Worm (Caenorhabditis elegans) whole organism, late embryonic: ENCODE data around the gene nft-1.

Source experiments
- C08G9.2 ChIP-seq: sonication (generic microtip); optimal IDR thresholded peaks from 2 replicates; lab custom pipeline; 2016; ENCODE audit warnings: mild to moderate bottlenecking, missing genetic modification characterization, moderate library complexity, missing compliant biosample characterization
- C38D4.7 ChIP-seq: fragments of 200-800 bp; sonication (Bioruptor generic); optimal IDR thresholded peaks from 2 replicates; lab custom pipeline; 2018; ENCODE audit warnings: mild to moderate bottlenecking, missing genetic modification characterization, moderate library complexity, missing compliant biosample characterization
- Y22D7AL.16 ChIP-seq: sonication (generic microtip); optimal IDR thresholded peaks from 2 replicates; lab custom pipeline; 2016; ENCODE audit warnings: missing genetic modification characterization, missing compliant biosample characterization
- ahr-1 ChIP-seq: sonication (generic microtip); optimal IDR thresholded peaks from 2 replicates; lab custom pipeline; 2016; ENCODE audit warnings: missing genetic modification characterization, missing compliant biosample characterization
- ama-1 ChIP-seq: fragments of 150-350 bp; optimal IDR thresholded peaks from 2 replicates; lab custom pipeline; 2014
- ceh-19 ChIP-seq: fragments of 200-800 bp; sonication (Bioruptor generic); optimal IDR thresholded peaks from 2 replicates; lab custom pipeline; 2018; ENCODE audit warnings: mild to moderate bottlenecking, missing genetic modification characterization, missing compliant biosample characterization
- ceh-22 ChIP-seq: sonication (generic microtip); optimal IDR thresholded peaks from 2 replicates; lab custom pipeline; 2017; ENCODE audit warnings: missing biosample characterization, missing genetic modification characterization
- ceh-48 ChIP-seq: sonication (generic microtip); optimal IDR thresholded peaks from 2 replicates; lab custom pipeline; 2016; ENCODE audit warnings: missing genetic modification characterization, inconsistent platforms, missing compliant biosample characterization
- ceh-6 ChIP-seq: fragments of 200-800 bp; sonication (Bioruptor generic); optimal IDR thresholded peaks from 2 replicates; lab custom pipeline; 2018; ENCODE audit warnings: mild to moderate bottlenecking, missing genetic modification characterization, missing compliant biosample characterization
- che-1 ChIP-seq: sonication (generic microtip); optimal IDR thresholded peaks from 2 replicates; lab custom pipeline; 2016; ENCODE audit warnings: mild to moderate bottlenecking, missing genetic modification characterization, missing compliant biosample characterization
- elt-2 ChIP-seq: sonication (generic microtip); optimal IDR thresholded peaks from 2 replicates; lab custom pipeline; 2016; ENCODE audit warnings: missing genetic modification reagents, missing genetic modification characterization, missing compliant biosample characterization
- eyg-1 ChIP-seq: sonication (generic microtip); optimal IDR thresholded peaks from 2 replicates; lab custom pipeline; 2016; ENCODE audit warnings: missing genotype, missing genetic modification characterization, missing compliant biosample characterization
- fax-1 ChIP-seq: sonication (generic microtip); optimal IDR thresholded peaks from 2 replicates; lab custom pipeline; 2016; ENCODE audit warnings: missing genotype, missing genetic modification characterization, missing compliant biosample characterization
- fkh-10 ChIP-seq: fragments of 150-350 bp; optimal IDR thresholded peaks from 2 replicates; lab custom pipeline; 2014; ENCODE audit warnings: missing biosample characterization, missing genetic modification reagents, missing genetic modification characterization
- gmeb-2 ChIP-seq: sonication (generic microtip); optimal IDR thresholded peaks from 2 replicates; lab custom pipeline; 2016; ENCODE audit warnings: missing genetic modification characterization, inconsistent platforms, missing compliant biosample characterization
- hlh-13 ChIP-seq: fragments of 200-800 bp; sonication (Bioruptor generic); optimal IDR thresholded peaks from 2 replicates; lab custom pipeline; 2018; ENCODE audit warnings: mild to moderate bottlenecking, missing genetic modification characterization, missing compliant biosample characterization
- hlh-15 ChIP-seq: sonication (generic microtip); optimal IDR thresholded peaks from 2 replicates; lab custom pipeline; 2016; ENCODE audit warnings: missing genetic modification characterization, missing compliant biosample characterization
- hlh-6 ChIP-seq: sonication (generic microtip); optimal IDR thresholded peaks from 2 replicates; lab custom pipeline; 2016; ENCODE audit warnings: missing genotype, missing genetic modification characterization, missing compliant biosample characterization
- lin-11 ChIP-seq: fragments of 200-800 bp; sonication (Bioruptor generic); optimal IDR thresholded peaks from 2 replicates; lab custom pipeline; 2018; ENCODE audit warnings: mild to moderate bottlenecking, missing genetic modification characterization, missing compliant biosample characterization
- nfya-1 ChIP-seq: sonication (generic microtip); optimal IDR thresholded peaks from 2 replicates; lab custom pipeline; 2017; ENCODE audit warnings: missing genetic modification characterization, mild to moderate bottlenecking, missing compliant biosample characterization, antibody characterized with exemption, moderate library complexity
- nhr-11 ChIP-seq: fragments of 150-350 bp; optimal IDR thresholded peaks from 2 replicates; lab custom pipeline; 2014; ENCODE audit warnings: missing biosample characterization, missing genetic modification characterization
- pag-3 ChIP-seq: sonication (generic microtip); optimal IDR thresholded peaks from 2 replicates; lab custom pipeline; 2016; ENCODE audit warnings: missing compliant biosample characterization, missing genetic modification characterization, borderline replicate concordance
- pat-9 ChIP-seq: fragments of 200-800 bp; sonication (Bioruptor generic); optimal IDR thresholded peaks from 2 replicates; lab custom pipeline; 2018; ENCODE audit warnings: mild to moderate bottlenecking, missing genetic modification characterization, moderate library complexity, missing compliant biosample characterization
- pha-2 ChIP-seq: sonication (generic microtip); optimal IDR thresholded peaks from 2 replicates; lab custom pipeline; 2017; ENCODE audit warnings: mild to moderate bottlenecking, missing genetic modification characterization, missing compliant biosample characterization
- pha-4 ChIP-seq: fragments of 150-350 bp; optimal IDR thresholded peaks from 2 replicates; lab custom pipeline; 2018; ENCODE audit warnings: missing biosample characterization, missing genetic modification reagents, missing genetic modification characterization
- sox-2 ChIP-seq: fragments of 200-800 bp; sonication (Bioruptor generic); IDR thresholded peaks from 2 replicates; pipeline ENCODE4 v1.3.6; 2022; ENCODE audit warnings: missing genetic modification reagents, missing genetic modification characterization, missing compliant biosample characterization
- sox-4 ChIP-seq: sonication (generic microtip); optimal IDR thresholded peaks from 2 replicates; lab custom pipeline; 2017; ENCODE audit warnings: mild to moderate bottlenecking, missing genetic modification characterization, inconsistent platforms, missing compliant biosample characterization
- tbx-2 ChIP-seq: sonication (generic microtip); optimal IDR thresholded peaks from 2 replicates; lab custom pipeline; 2016; ENCODE audit warnings: missing genetic modification characterization, missing compliant biosample characterization
- unc-3 ChIP-seq, 2 experiments: fragments of 200-800 bp in 1 of 2; sonication (Bioruptor generic) in 1 of 2; sonication (generic microtip) in 1 of 2; conservative IDR thresholded peaks in 1 of 2; optimal IDR thresholded peaks in 1 of 2; 2 replicates each; pipeline versions ENCODE4 v1.3.6 to Lab custom; 2016 to 2022; ENCODE audit warnings: missing compliant biosample characterization in 2 of 2, missing genetic modification characterization in 2 of 2, missing genetic modification reagents in 1 of 2
- unc-55 ChIP-seq: sonication (generic microtip); optimal IDR thresholded peaks from 2 replicates; lab custom pipeline; 2017; ENCODE audit warnings: missing biosample characterization, missing genetic modification reagents, missing genetic modification characterization
- ztf-16 ChIP-seq: sonication (generic microtip); optimal IDR thresholded peaks from 2 replicates; lab custom pipeline; 2017; ENCODE audit warnings: missing genetic modification characterization, missing compliant biosample characterization

nft-1 gene

ce11 chrIII:11949276-11949879 lies 25.7 kb downstream of the nft-1 start:
- no peak for TF ChIP-seq pat-9

- TF ChIP-seq lin-11 (tag; lab: Kevin White, UChicago), result no peak
Observed at ce11 chrIII:11951111-11951510, 27.4 kb downstream of the nft-1 start.

- TF ChIP-seq nfya-1, result peak; percentile 80
- TF ChIP-seq pha-2 (tag; lab: Kevin White, UChicago), result no peak
Observed at ce11 chrIII:11954150-11954549, 30.5 kb downstream of the nft-1 start.

ce11 chrIII:11960080-11960479 lies 36.4 kb downstream of the nft-1 start, which contains the start of gene top-3:
top-3 (minus strand) TSS chrIII:11960180.
- TF ChIP-seq pha-4 (tag; lab: Kevin White, UChicago), result no peak
- TF ChIP-seq nhr-11 (tag; lab: Kevin White, UChicago), result no peak
- no peak for TF ChIP-seq fkh-10
- no peak for TF ChIP-seq fax-1
- TF ChIP-seq ceh-6 (GFP tag; lab: Kevin White, UChicago), result no peak
- no peak for TF ChIP-seq ceh-19
- TF ChIP-seq hlh-13, result no peak
- no peak for TF ChIP-seq Y22D7AL.16 (tag; lab: Kevin White, UChicago)
- no peak for TF ChIP-seq eyg-1 (tag; lab: Kevin White, UChicago)
- no peak for TF ChIP-seq che-1
- no peak for TF ChIP-seq ahr-1 (tag; lab: Kevin White, UChicago)
- TF ChIP-seq unc-55, result no peak
- TF ChIP-seq hlh-15, result no peak
- TF ChIP-seq elt-2, result no peak
- no peak for TF ChIP-seq hlh-6 (tag; lab: Kevin White, UChicago)
- TF ChIP-seq gmeb-2 (tag; lab: Kevin White, UChicago), result no peak
- no peak for TF ChIP-seq C08G9.2
- TF ChIP-seq C38D4.7 (GFP tag; lab: Kevin White, UChicago), result no peak
- TF ChIP-seq sox-2 (GFP tag; lab: Robert Waterston, UW), result no peak

DNA sequence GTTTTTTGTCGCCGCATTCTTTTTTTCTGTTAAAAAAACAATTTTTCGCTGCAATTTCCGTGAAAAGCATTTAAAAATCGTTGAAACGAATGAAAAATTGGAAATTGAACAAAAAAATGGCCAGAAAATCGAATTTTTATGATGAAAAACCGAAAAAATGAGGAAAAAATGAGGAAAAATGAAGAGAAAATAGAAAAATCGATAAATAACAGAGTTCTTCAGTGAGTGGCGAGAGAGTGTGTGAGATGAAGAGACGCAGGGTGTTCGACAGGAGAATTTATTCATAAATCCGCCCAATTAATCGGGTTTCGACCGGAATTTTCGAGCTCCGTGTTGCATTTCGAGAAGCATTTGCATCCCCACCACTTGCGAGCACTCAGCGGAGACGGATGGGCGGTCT lies 47.7 kb downstream of the nft-1 start, which contains the start of gene Y56A3A.28:
Y56A3A.28 (minus strand) TSS at position 33 of the 400 bp plus-strand sequence.
- TF ChIP-seq fax-1 (no peak), ama-1 (lab: Kevin White, UChicago) (no peak), ceh-48 (tag; lab: Kevin White, UChicago) (peak; percentile 85)

DNA sequence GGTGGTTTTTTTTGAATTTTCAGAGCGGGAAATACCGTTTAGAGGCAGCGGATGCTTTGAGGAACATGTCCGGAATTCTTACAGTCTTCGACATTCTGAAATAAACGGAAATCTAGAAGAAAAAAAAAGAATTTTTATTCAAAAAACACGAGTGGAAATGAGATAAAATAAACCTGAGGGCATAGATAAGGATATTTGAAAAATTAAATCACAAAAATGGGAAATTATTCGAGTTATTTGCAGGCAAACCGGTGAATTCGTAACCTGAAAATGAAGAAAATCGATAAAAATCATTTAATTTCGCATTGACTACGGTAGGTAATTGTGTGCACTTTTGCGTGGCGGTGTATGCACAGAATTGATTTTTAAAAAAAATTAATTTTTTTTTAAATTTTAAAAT lies 50.3 kb downstream of the nft-1 start, which contains the start of gene ung-1:
ung-1 (minus strand) TSS at position 101 of the 400 bp plus-strand sequence.
- no peak for TF ChIP-seq gmeb-2 (tag; lab: Kevin White, UChicago)
- TF ChIP-seq sox-4 (tag; lab: Kevin White, UChicago), result no peak
- no peak for TF ChIP-seq ama-1 (lab: Kevin White, UChicago)
- TF ChIP-seq ahr-1 (tag; lab: Kevin White, UChicago), result no peak
- TF ChIP-seq unc-3 (GFP tag; conservative IDR thresholded peaks at IDR 0.05; lab: Robert Waterston, UW), result no peak
- TF ChIP-seq unc-3 (tag; optimal IDR thresholded peaks at IDR 0.05; lab: Kevin White, UChicago), result no peak
- TF ChIP-seq hlh-6 (tag; lab: Kevin White, UChicago), result no peak
- TF ChIP-seq unc-55, result no peak
- TF ChIP-seq tbx-2, result no peak
- no peak for TF ChIP-seq pag-3 (tag; lab: Kevin White, UChicago)
- no peak for TF ChIP-seq ztf-16 (tag; lab: Kevin White, UChicago)
- no peak for TF ChIP-seq ceh-22 (tag; lab: Kevin White, UChicago)
- TF ChIP-seq hlh-13, result no peak
